Fruit fly (Drosophila melanogaster) whole organism, embryonic: ENCODE data around the gene CG9166.

Experiments
- BtbVII ChIP-seq: fragments of 200-800 bp; sonication (Bioruptor generic); optimal IDR thresholded peaks from 3 replicates; lab custom pipeline; 2017; ENCODE audit warnings: missing biosample characterization, mild to moderate bottlenecking, missing genetic modification characterization
- CG10209 ChIP-seq: fragments of 200-800 bp; sonication (Bioruptor generic); optimal IDR thresholded peaks from 3 replicates; lab custom pipeline; 2017; ENCODE audit warnings: missing biosample characterization, mild to moderate bottlenecking, missing genetic modification characterization, missing genetic modification reagents
- CG10321 ChIP-seq: fragments of 200-800 bp; sonication (Bioruptor generic); IDR thresholded peaks from 2 replicates; pipeline ENCODE4 v1.3.6; 2022; ENCODE audit warnings: missing biosample characterization, missing genetic modification characterization
- CG11085 ChIP-seq: fragments of 200-800 bp; sonication (Bioruptor generic); IDR thresholded peaks from 2 replicates; pipeline ENCODE4 v1.3.6; 2022; ENCODE audit warnings: missing biosample characterization, missing genetic modification characterization
- CG12071 ChIP-seq: fragments of 200-800 bp; sonication (Bioruptor generic); optimal IDR thresholded peaks from 3 replicates; lab custom pipeline; 2018; ENCODE audit warnings: missing biosample characterization, mild to moderate bottlenecking, missing genetic modification characterization
- CG12391 ChIP-seq: fragments of 200-800 bp; sonication (Bioruptor generic); optimal IDR thresholded peaks from 3 replicates; lab custom pipeline; 2018; ENCODE audit warnings: missing biosample characterization, mild to moderate bottlenecking, missing genetic modification characterization, moderate library complexity
- CG12769 ChIP-seq: fragments of 200-800 bp; sonication (Bioruptor generic); optimal IDR thresholded peaks from 2 replicates; lab custom pipeline; 2019; ENCODE audit warnings: missing biosample characterization, mild to moderate bottlenecking, missing genetic modification characterization, moderate library complexity
- CG14014 ChIP-seq: fragments of 200-800 bp; sonication (Bioruptor generic); IDR thresholded peaks from 2 replicates; pipeline ENCODE4 v1.3.6; 2022; ENCODE audit warnings: missing biosample characterization, missing genetic modification characterization
- CG15601 ChIP-seq: fragments of 200-800 bp; sonication (Bioruptor generic); optimal IDR thresholded peaks from 3 replicates; lab custom pipeline; 2019; ENCODE audit warnings: missing biosample characterization, mild to moderate bottlenecking, missing genetic modification characterization, moderate library complexity
- CG18011 ChIP-seq: fragments of 200-800 bp; sonication (Bioruptor generic); optimal IDR thresholded peaks from 2 replicates; lab custom pipeline; 2017; ENCODE audit warnings: missing biosample characterization, missing genetic modification characterization, mild to moderate bottlenecking, moderate library complexity, missing genotype
- CG1832 ChIP-seq: fragments of 200-800 bp; sonication (Bioruptor generic); optimal IDR thresholded peaks from 2 replicates; lab custom pipeline; 2017; ENCODE audit warnings: missing biosample characterization, mild to moderate bottlenecking, missing genetic modification characterization, inconsistent platforms
- CG31365 ChIP-seq: fragments of 200-800 bp; sonication (Bioruptor generic); optimal IDR thresholded peaks from 2 replicates; lab custom pipeline; 2018; ENCODE audit warnings: missing biosample characterization, mild to moderate bottlenecking, missing genetic modification characterization
- CG32767 ChIP-seq: fragments of 200-800 bp; sonication (Bioruptor generic); IDR thresholded peaks from 2 replicates; pipeline ENCODE4 v1.3.6; 2022; ENCODE audit warnings: missing biosample characterization, missing genetic modification characterization
- CG3838 ChIP-seq: fragments of 200-800 bp; sonication (Bioruptor generic); optimal IDR thresholded peaks from 3 replicates; lab custom pipeline; 2016; ENCODE audit warnings: missing biosample characterization, missing genetic modification characterization
- CG42726 ChIP-seq: fragments of 200-800 bp; sonication (Bioruptor generic); IDR thresholded peaks from 2 replicates; pipeline ENCODE4 v1.3.6; 2022; ENCODE audit warnings: missing biosample characterization, missing genetic modification characterization; ENCODE audit not compliant: partially characterized antibody
- CG6854 ChIP-seq: fragments of 200-800 bp; sonication (Bioruptor generic); optimal IDR thresholded peaks from 3 replicates; lab custom pipeline; 2017; ENCODE audit warnings: missing biosample characterization, mild to moderate bottlenecking, missing genetic modification characterization
- CG8478 ChIP-seq: fragments of >200 bp; optimal IDR thresholded peaks from 2 replicates; lab custom pipeline; 2018
- CG8924 ChIP-seq: fragments of 200-800 bp; optimal IDR thresholded peaks from 3 replicates; lab custom pipeline; 2019; ENCODE audit warnings: missing biosample characterization, mild to moderate bottlenecking, missing genetic modification characterization, moderate library complexity
- CG9817 ChIP-seq: fragments of 200-800 bp; sonication (Bioruptor generic); optimal IDR thresholded peaks from 2 replicates; lab custom pipeline; 2018; ENCODE audit warnings: missing biosample characterization, mild to moderate bottlenecking, missing genetic modification characterization, moderate library complexity
- D19A ChIP-seq: fragments of 200-800 bp; optimal IDR thresholded peaks from 3 replicates; lab custom pipeline; 2019; ENCODE audit warnings: missing biosample characterization, mild to moderate bottlenecking, missing genetic modification characterization, moderate library complexity
- HLH3B ChIP-seq: fragments of 200-800 bp; sonication (Bioruptor generic); IDR thresholded peaks from 2 replicates; pipeline ENCODE4 v1.3.6; 2022; ENCODE audit warnings: missing biosample characterization, missing genetic modification characterization
- Nf-YA ChIP-seq: fragments of 200-800 bp; sonication (Bioruptor generic); IDR thresholded peaks from 2 replicates; pipeline ENCODE4 v1.3.6; 2022; ENCODE audit warnings: missing biosample characterization, missing genetic modification characterization
- Pdp1 ChIP-seq, 2 experiments: fragments of 200-800 bp; sonication (Bioruptor generic); optimal IDR thresholded peaks; 3 replicates each; lab custom pipeline; 2016; ENCODE audit warnings: missing biosample characterization in 2 of 2, missing genetic modification characterization in 2 of 2, mild to moderate bottlenecking in 1 of 2, moderate library complexity in 1 of 2
- Sox102F ChIP-seq: fragments of 200-800 bp; sonication (Bioruptor generic); optimal IDR thresholded peaks from 2 replicates; lab custom pipeline; 2018; ENCODE audit warnings: missing biosample characterization, mild to moderate bottlenecking, missing genetic modification characterization, moderate library complexity
- Ssrp ChIP-seq: fragments of 200-800 bp; sonication (Bioruptor generic); optimal IDR thresholded peaks from 2 replicates; lab custom pipeline; 2018; ENCODE audit warnings: missing biosample characterization, mild to moderate bottlenecking, missing genetic modification characterization, moderate library complexity
- Stat92E ChIP-seq, 3 experiments: fragments of >200 bp in 2 of 3; fragments of 200-800 bp in 1 of 3; sonication (Bioruptor generic) in 1 of 3; optimal IDR thresholded peaks; 2 replicates each; lab custom pipeline; 2017 to 2019; ENCODE audit warnings: missing biosample characterization in 3 of 3, missing genetic modification characterization in 3 of 3, mild to moderate bottlenecking in 1 of 3, moderate library complexity in 1 of 3
- az2 ChIP-seq: fragments of 200-800 bp; sonication (Bioruptor generic); optimal IDR thresholded peaks from 3 replicates; lab custom pipeline; 2016; ENCODE audit warnings: missing biosample characterization, missing genetic modification characterization
- cad ChIP-seq: fragments of >200 bp; optimal IDR thresholded peaks from 2 replicates; lab custom pipeline; 2017; ENCODE audit warnings: missing biosample characterization, missing genetic modification characterization
- cg ChIP-seq: fragments of 200-800 bp; sonication (Bioruptor generic); optimal IDR thresholded peaks from 3 replicates; lab custom pipeline; 2019; ENCODE audit warnings: missing biosample characterization, mild to moderate bottlenecking, missing genetic modification characterization, moderate library complexity
- chinmo ChIP-seq: fragments of 200-800 bp; sonication (Bioruptor generic); IDR thresholded peaks from 4 replicates; pipeline ENCODE4 v1.3.6; 2022; ENCODE audit warnings: missing biosample characterization, missing genetic modification characterization; ENCODE audit not compliant: partially characterized antibody
- chm ChIP-seq: fragments of 200-800 bp; sonication (Bioruptor generic); IDR thresholded peaks from 2 replicates; pipeline ENCODE4 v1.3.6; 2022; ENCODE audit warnings: missing biosample characterization, missing genetic modification characterization
- dm ChIP-seq: fragments of 200-800 bp; sonication (Bioruptor generic); optimal IDR thresholded peaks from 3 replicates; lab custom pipeline; 2016; ENCODE audit warnings: missing biosample characterization, missing genetic modification characterization
- exex ChIP-seq: fragments of 200-800 bp; sonication (Bioruptor generic); optimal IDR thresholded peaks from 4 replicates; lab custom pipeline; 2018; ENCODE audit warnings: missing biosample characterization, mild to moderate bottlenecking, missing genetic modification characterization, moderate library complexity
- eyg ChIP-seq: fragments of 200-800 bp; sonication (Bioruptor generic); optimal IDR thresholded peaks from 3 replicates; lab custom pipeline; 2016; ENCODE audit warnings: missing biosample characterization, missing genetic modification characterization
- ham ChIP-seq: fragments of 200-800 bp; sonication (Bioruptor generic); IDR thresholded peaks from 2 replicates; pipeline ENCODE4 v1.3.6; 2022; ENCODE audit warnings: missing biosample characterization, missing genetic modification characterization
- lbe ChIP-seq: fragments of 200-800 bp; sonication (Bioruptor generic); optimal IDR thresholded peaks from 2 replicates; lab custom pipeline; 2016; ENCODE audit warnings: missing biosample characterization, mild to moderate bottlenecking, missing genetic modification characterization
- lola ChIP-seq, 3 experiments: fragments of >200 bp in 2 of 3; fragments of 200-800 bp in 1 of 3; sonication (Bioruptor generic) in 1 of 3; optimal IDR thresholded peaks; 2 replicates each; lab custom pipeline; 2017 to 2019; ENCODE audit warnings: missing biosample characterization in 3 of 3, missing genetic modification characterization in 3 of 3, mild to moderate bottlenecking in 1 of 3, moderate library complexity in 1 of 3
- nau ChIP-seq: fragments of 200-800 bp; sonication (Bioruptor generic); optimal IDR thresholded peaks from 3 replicates; lab custom pipeline; 2017; ENCODE audit warnings: missing biosample characterization, mild to moderate bottlenecking, missing genetic modification characterization, missing genetic modification reagents
- pita ChIP-seq: fragments of 200-800 bp; sonication (Bioruptor generic); optimal IDR thresholded peaks from 2 replicates; lab custom pipeline; 2017; ENCODE audit warnings: missing biosample characterization, mild to moderate bottlenecking, missing genetic modification characterization
- sd ChIP-seq: fragments of 200-800 bp; sonication (Bioruptor generic); optimal IDR thresholded peaks from 3 replicates; lab custom pipeline; 2018; ENCODE audit warnings: missing biosample characterization, mild to moderate bottlenecking, missing genetic modification characterization, moderate library complexity
- ssp ChIP-seq: fragments of 200-800 bp; sonication (Bioruptor generic); IDR thresholded peaks from 2 replicates; pipeline ENCODE4 v1.3.6; 2022; ENCODE audit warnings: missing biosample characterization, missing genetic modification characterization
- stwl ChIP-seq: fragments of 200-800 bp; sonication (Bioruptor generic); optimal IDR thresholded peaks from 3 replicates; lab custom pipeline; 2018; ENCODE audit warnings: missing biosample characterization, mild to moderate bottlenecking, missing genetic modification characterization, moderate library complexity
- tna ChIP-seq: fragments of 200-800 bp; sonication (Bioruptor generic); IDR thresholded peaks from 2 replicates; pipeline ENCODE4 v1.3.6; 2022; ENCODE audit warnings: missing biosample characterization, missing genetic modification characterization; ENCODE audit not compliant: partially characterized antibody
- trh ChIP-seq: fragments of 200-800 bp; sonication (Bioruptor generic); optimal IDR thresholded peaks from 2 replicates; lab custom pipeline; 2016; ENCODE audit warnings: missing biosample characterization, missing genetic modification characterization
- vfl ChIP-seq: fragments of 200-800 bp; sonication (Bioruptor generic); optimal IDR thresholded peaks from 2 replicates; lab custom pipeline; 2016; ENCODE audit warnings: missing biosample characterization, missing genetic modification characterization
- z ChIP-seq: fragments of 200-800 bp; sonication (Bioruptor generic); IDR thresholded peaks from 3 replicates; pipeline ENCODE4 v1.3.6; 2022; ENCODE audit warnings: missing biosample characterization, missing genetic modification characterization
- zfh2 ChIP-seq: fragments of 200-800 bp; sonication (Bioruptor generic); optimal IDR thresholded peaks from 2 replicates; lab custom pipeline; 2016; ENCODE audit warnings: missing biosample characterization, missing genetic modification characterization

CG9166 gene

dm6 chr3L:1349942-1350923 is 683 bp upstream of the CG9166 start (continued):
- TF ChIP-seq CG9817, result peak; percentile 19
- TF ChIP-seq CG8924, result peak; percentile 42
- peak; percentile 21; the same call in 1 of the 2 replicates for TF ChIP-seq ssp
- peak; percentile 30 for TF ChIP-seq sd (tag; lab: Kevin White, UChicago)
- no peak for TF ChIP-seq CG1832 (GFP tag; lab: Kevin White, UChicago)
- TF ChIP-seq exex (tag; lab: Kevin White, UChicago), result no peak
- peak; percentile 1 for TF ChIP-seq CG10209
- peak; percentile 71 for TF ChIP-seq CG12391
- peak; percentile 34 for TF ChIP-seq D19A (tag; lab: Kevin White, UChicago)
- TF ChIP-seq HLH3B (GFP tag; lab: Robert Waterston, UW), result no peak
- TF ChIP-seq lbe (GFP tag; lab: Kevin White, UChicago), result peak; percentile 47
- no peak for TF ChIP-seq dm (GFP tag; lab: Kevin White, UChicago)
- TF ChIP-seq CG18011 (GFP tag; lab: Kevin White, UChicago), result no peak
- TF ChIP-seq az2 (GFP tag; lab: Kevin White, UChicago), result peak; percentile 33
- TF ChIP-seq Pdp1 (GFP tag; optimal IDR thresholded peaks at IDR 0.05; lab: Kevin White, UChicago), result peak; percentile 11 to 25
- no peak for TF ChIP-seq trh (GFP tag; lab: Kevin White, UChicago)
- TF ChIP-seq Sox102F (GFP tag; lab: Kevin White, UChicago), result peak; percentile 21
- TF ChIP-seq CG3838 (GFP tag; lab: Kevin White, UChicago), result no peak
- TF ChIP-seq CG6854, result no peak
- no peak for TF ChIP-seq ham (GFP tag; lab: Robert Waterston, UW)
- TF ChIP-seq lola (GFP tag; optimal IDR thresholded peaks at IDR 0.05; lab: Kevin White, UChicago), result peak in 2 of 3 experiments; percentile 2 to 4
- TF ChIP-seq zfh2 (GFP tag; lab: Kevin White, UChicago), result peak; percentile 38
- peak; percentile 94 for TF ChIP-seq tna (GFP tag; lab: Robert Waterston, UW)
- TF ChIP-seq CG42726, result peak; percentile 95
- no peak for TF ChIP-seq cad (GFP tag; lab: Kevin White, UChicago)
- TF ChIP-seq chinmo (GFP tag; lab: Robert Waterston, UW), result peak; percentile 96
- no peak for TF ChIP-seq BtbVII (GFP tag; lab: Kevin White, UChicago)
- TF ChIP-seq Stat92E (GFP tag; optimal IDR thresholded peaks at IDR 0.05; lab: Kevin White, UChicago), result no peak
- TF ChIP-seq CG10321 (GFP tag; lab: Robert Waterston, UW), result no peak
- TF ChIP-seq CG12071 (GFP tag; lab: Kevin White, UChicago), result no peak
- no peak for TF ChIP-seq chm (GFP tag; lab: Robert Waterston, UW)
- TF ChIP-seq CG8478, result peak; percentile 94
- no peak for TF ChIP-seq CG31365 (tag; lab: Kevin White, UChicago)
- peak; percentile 7 for TF ChIP-seq CG15601
- TF ChIP-seq CG12769 (tag; lab: Kevin White, UChicago), result peak; percentile 13
- 0 out of 2 replicates have a peak, but pooled peaks have one; percentile 9 for TF ChIP-seq CG14014 (GFP tag; lab: Robert Waterston, UW)
- TF ChIP-seq pita (GFP tag; lab: Kevin White, UChicago), result no peak
- TF ChIP-seq nau (GFP tag; lab: Kevin White, UChicago), result no peak
- no peak for TF ChIP-seq CG11085 (GFP tag; lab: Robert Waterston, UW)
- TF ChIP-seq Nf-YA (GFP tag; lab: Robert Waterston, UW), result no peak
- no peak for TF ChIP-seq vfl (GFP tag; lab: Kevin White, UChicago)
- no peak for TF ChIP-seq CG32767
- TF ChIP-seq eyg (GFP tag; lab: Kevin White, UChicago), result no peak
- TF ChIP-seq stwl (tag; lab: Kevin White, UChicago), result peak; percentile 77
- TF ChIP-seq cg (GFP tag; lab: Kevin White, UChicago), result peak; percentile 98
- TF ChIP-seq Ssrp, result peak; percentile 6
- no peak for TF ChIP-seq z (GFP tag; lab: Robert Waterston, UW)
